Worm (Caenorhabditis elegans) whole organism, L1 larva: Measurements from ENCODE around the gene Y38C1AA.1.

ENCODE experiments used
- aha-1 ChIP-seq: fragments of 150-350 bp; optimal IDR thresholded peaks from 2 replicates; lab custom pipeline; 2014; ENCODE audit warnings: missing biosample characterization, missing genetic modification characterization
- alr-1 ChIP-seq: fragments of 200-800 bp; sonication (Bioruptor generic); optimal IDR thresholded peaks from 2 replicates; lab custom pipeline; 2018; ENCODE audit warnings: borderline replicate concordance, mild to moderate bottlenecking, missing genetic modification characterization, missing compliant biosample characterization
- ces-1 ChIP-seq: fragments of 150-350 bp; optimal IDR thresholded peaks from 2 replicates; lab custom pipeline; 2014; ENCODE audit warnings: missing biosample characterization, missing genetic modification reagents, missing genetic modification characterization
- efl-1 ChIP-seq, 4 experiments: fragments of 150-350 bp; optimal IDR thresholded peaks in 3 of 4; peaks in 1 of 4; 1 replicate in 1 of 4; 2 replicates in 3 of 4; lab custom pipeline; 2014; ENCODE audit warnings: missing biosample characterization in 2 of 4, missing genetic modification characterization in 2 of 4, missing genetic modification reagents in 2 of 4
- egl-13 ChIP-seq: sonication (generic microtip); optimal IDR thresholded peaks from 2 replicates; lab custom pipeline; 2016; ENCODE audit warnings: missing genotype, missing genetic modification reagents, missing genetic modification characterization, missing compliant biosample characterization
- elt-2 ChIP-seq: sonication (generic microtip); optimal IDR thresholded peaks from 2 replicates; lab custom pipeline; 2016; ENCODE audit warnings: missing genetic modification characterization, mild to moderate bottlenecking, inconsistent platforms, missing compliant biosample characterization, missing genetic modification reagents
- fkh-10 ChIP-seq: sonication (generic microtip); optimal IDR thresholded peaks from 2 replicates; lab custom pipeline; 2017; ENCODE audit warnings: missing biosample characterization, missing genetic modification reagents, missing genetic modification characterization
- fkh-4 ChIP-seq: sonication (generic microtip); optimal IDR thresholded peaks from 2 replicates; lab custom pipeline; 2016; ENCODE audit warnings: missing compliant biosample characterization, missing genetic modification characterization, borderline replicate concordance
- lin-15B ChIP-seq: fragments of 150-350 bp; sonication (generic microtip); optimal IDR thresholded peaks from 3 replicates; lab custom pipeline; 2014; ENCODE audit warnings: missing biosample characterization, missing genetic modification characterization
- lsy-2 ChIP-seq, 2 experiments: fragments of 150-350 bp; optimal IDR thresholded peaks; 2 replicates each; lab custom pipeline; 2014; ENCODE audit warnings: missing biosample characterization in 2 of 2, missing genetic modification characterization in 2 of 2
- nhr-237 ChIP-seq: fragments of 150-350 bp; optimal IDR thresholded peaks from 2 replicates; lab custom pipeline; 2014; ENCODE audit warnings: missing biosample characterization, missing genetic modification characterization
- nhr-28 ChIP-seq: fragments of 150-350 bp; optimal IDR thresholded peaks from 2 replicates; lab custom pipeline; 2014; ENCODE audit warnings: missing biosample characterization, missing genetic modification characterization
- unc-130 ChIP-seq: fragments of 150-350 bp; optimal IDR thresholded peaks from 2 replicates; lab custom pipeline; 2017; ENCODE audit warnings: missing biosample characterization, missing genetic modification characterization, inconsistent platforms

DNA sequence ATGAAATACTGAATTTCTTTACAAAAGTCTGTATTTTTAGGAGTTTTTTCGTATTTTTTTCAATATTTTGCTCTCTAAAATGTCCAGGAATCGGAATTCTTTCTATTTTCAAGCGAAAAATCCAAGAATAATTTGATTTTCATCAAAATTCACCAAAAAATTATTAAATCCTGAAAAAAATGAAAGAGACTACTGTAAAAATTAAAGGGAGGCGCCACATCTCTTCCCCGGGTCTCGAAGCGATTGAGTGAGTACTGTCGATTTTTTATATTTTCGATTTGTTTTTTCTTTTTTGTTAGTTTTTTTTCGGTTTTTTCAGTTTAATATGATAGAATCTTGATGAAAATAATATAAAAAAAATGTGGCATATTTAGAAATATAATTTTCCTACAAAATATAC, 24.5 kb upstream of the Y38C1AA.1 start:
- TF ChIP-seq fkh-10 (GFP tag; lab: Kevin White, UChicago) (no peak), elt-2 (no peak), nhr-237 (tag; lab: Kevin White, UChicago) (no peak), lin-15B (no peak), alr-1 (no peak), nhr-28 (tag; lab: Kevin White, UChicago) (no peak), efl-1 (optimal IDR thresholded peaks at IDR 0.05; lab: Kevin White, UChicago) (no peak), efl-1 (GFP tag; optimal IDR thresholded peaks at IDR 0.05 in 1 of 2; lab: Kevin White, UChicago) (no peak), fkh-4 (no peak), egl-13 (tag; lab: Kevin White, UChicago) (no peak), aha-1 (no peak), ces-1 (GFP tag; lab: Kevin White, UChicago) (no peak), unc-130 (tag; lab: Kevin White, UChicago) (no peak), lsy-2 (tag; optimal IDR thresholded peaks at IDR 0.05; lab: Kevin White, UChicago) (no peak)
